Fruit fly (Drosophila melanogaster) whole organism, prepupa: ENCODE data around the gene Hsc70-4.

Experiments
- Blimp-1 ChIP-seq: fragments of 200-800 bp; sonication (Bioruptor generic); optimal IDR thresholded peaks from 3 replicates; lab custom pipeline; 2017; ENCODE audit warnings: missing biosample characterization, missing genetic modification characterization, mild to moderate bottlenecking, moderate library complexity, missing genetic modification reagents
- CG10631 ChIP-seq: fragments of 200-800 bp; sonication (Bioruptor generic); optimal IDR thresholded peaks from 2 replicates; lab custom pipeline; 2016; ENCODE audit warnings: missing biosample characterization, missing genetic modification characterization
- CG11294 ChIP-seq: fragments of 200-800 bp; sonication (Bioruptor generic); IDR thresholded peaks from 2 replicates; pipeline ENCODE4 v1.3.6; 2022; ENCODE audit warnings: missing biosample characterization, missing genetic modification characterization
- CG11762 ChIP-seq: fragments of 200-800 bp; sonication (Bioruptor generic); optimal IDR thresholded peaks from 3 replicates; lab custom pipeline; 2016; ENCODE audit warnings: missing biosample characterization, missing genetic modification characterization; ENCODE audit not compliant: insufficient read depth
- CG11902 ChIP-seq: fragments of 200-800 bp; sonication (Bioruptor generic); optimal IDR thresholded peaks from 3 replicates; lab custom pipeline; 2016; ENCODE audit warnings: missing biosample characterization, missing genetic modification characterization
- CG15336 ChIP-seq: fragments of 200-800 bp; sonication (Bioruptor generic); IDR thresholded peaks from 2 replicates; pipeline ENCODE4 v1.3.6; 2022; ENCODE audit warnings: missing biosample characterization, missing genetic modification characterization
- CG1621 ChIP-seq: fragments of 200-800 bp; sonication (Bioruptor generic); optimal IDR thresholded peaks from 3 replicates; lab custom pipeline; 2018; ENCODE audit warnings: missing biosample characterization, mild to moderate bottlenecking, missing genetic modification characterization
- CG16779 ChIP-seq: fragments of 200-800 bp; sonication (Bioruptor generic); optimal IDR thresholded peaks from 3 replicates; lab custom pipeline; 2017; ENCODE audit warnings: missing biosample characterization, mild to moderate bottlenecking, missing genetic modification characterization
- CG3032 ChIP-seq: fragments of 200-800 bp; optimal IDR thresholded peaks from 2 replicates; lab custom pipeline; 2019; ENCODE audit warnings: missing biosample characterization, mild to moderate bottlenecking, missing genetic modification characterization, moderate library complexity
- CG31627 ChIP-seq: fragments of 200-800 bp; sonication (Bioruptor generic); optimal IDR thresholded peaks from 3 replicates; lab custom pipeline; 2016; ENCODE audit warnings: missing biosample characterization, missing genetic modification characterization
- CG32006 ChIP-seq: fragments of 200-800 bp; sonication (Bioruptor generic); optimal IDR thresholded peaks from 3 replicates; lab custom pipeline; 2017; ENCODE audit warnings: missing biosample characterization, mild to moderate bottlenecking, missing genetic modification characterization
- CG34406 ChIP-seq: fragments of 200-800 bp; sonication (Bioruptor generic); optimal IDR thresholded peaks from 3 replicates; lab custom pipeline; 2016; ENCODE audit warnings: missing biosample characterization, missing genetic modification characterization
- CG4318 ChIP-seq: fragments of 200-800 bp; sonication (Bioruptor generic); optimal IDR thresholded peaks from 3 replicates; lab custom pipeline; 2017; ENCODE audit warnings: missing biosample characterization, mild to moderate bottlenecking, missing genetic modification characterization
- CG6163 ChIP-seq: fragments of 200-800 bp; sonication (Bioruptor generic); IDR thresholded peaks from 3 replicates; pipeline ENCODE4 v1.3.6; 2022; ENCODE audit warnings: missing biosample characterization, missing genetic modification characterization
- CG6792 ChIP-seq: fragments of 200-800 bp; sonication (Bioruptor generic); optimal IDR thresholded peaks from 3 replicates; lab custom pipeline; 2016; ENCODE audit warnings: missing biosample characterization, missing genetic modification characterization
- CG6854 ChIP-seq: fragments of 200-800 bp; sonication (Bioruptor generic); optimal IDR thresholded peaks from 2 replicates; lab custom pipeline; 2017; ENCODE audit warnings: missing biosample characterization, mild to moderate bottlenecking, missing genetic modification characterization
- CG8119 ChIP-seq: fragments of 200-800 bp; sonication (Bioruptor generic); IDR thresholded peaks from 3 replicates; pipeline ENCODE4 v1.3.6; 2022; ENCODE audit warnings: missing biosample characterization, missing genetic modification characterization
- CG8319 ChIP-seq: fragments of 200-800 bp; sonication (Bioruptor generic); optimal IDR thresholded peaks from 3 replicates; lab custom pipeline; 2016; ENCODE audit warnings: missing biosample characterization, missing genetic modification characterization
- Eip93F ChIP-seq: fragments of 200-800 bp; sonication (Bioruptor generic); optimal IDR thresholded peaks from 2 replicates; lab custom pipeline; 2016; ENCODE audit warnings: missing biosample characterization, mild to moderate bottlenecking, missing genetic modification characterization
- Ets21C ChIP-seq: fragments of 200-800 bp; sonication (Bioruptor generic); optimal IDR thresholded peaks from 3 replicates; lab custom pipeline; 2016; ENCODE audit warnings: missing biosample characterization, missing genetic modification characterization
- Ets96B ChIP-seq: fragments of 200-800 bp; optimal IDR thresholded peaks from 2 replicates; lab custom pipeline; 2019; ENCODE audit warnings: missing biosample characterization, mild to moderate bottlenecking, missing genetic modification characterization, moderate library complexity
- Gug ChIP-seq: fragments of 200-800 bp; sonication (Bioruptor generic); IDR thresholded peaks from 2 replicates; pipeline ENCODE4 v1.3.6; 2022; ENCODE audit warnings: missing biosample characterization, missing genetic modification characterization
- Hr39 ChIP-seq: fragments of 200-800 bp; sonication (Bioruptor generic); optimal IDR thresholded peaks from 2 replicates; lab custom pipeline; 2016; ENCODE audit warnings: missing biosample characterization, missing genetic modification characterization
- Hr4 ChIP-seq: fragments of 200-800 bp; sonication (Bioruptor generic); optimal IDR thresholded peaks from 3 replicates; lab custom pipeline; 2016; ENCODE audit warnings: missing biosample characterization, missing genetic modification characterization
- Met ChIP-seq: fragments of 200-800 bp; sonication (Bioruptor generic); optimal IDR thresholded peaks from 3 replicates; lab custom pipeline; 2016; ENCODE audit warnings: missing biosample characterization, missing genetic modification characterization
- Sox102F ChIP-seq: fragments of 200-800 bp; sonication (Bioruptor generic); optimal IDR thresholded peaks from 2 replicates; lab custom pipeline; 2016; ENCODE audit warnings: missing biosample characterization, mild to moderate bottlenecking, missing genetic modification characterization
- Sox14 ChIP-seq: fragments of 200-800 bp; sonication (Bioruptor generic); optimal IDR thresholded peaks from 3 replicates; lab custom pipeline; 2016; ENCODE audit warnings: missing biosample characterization, missing genetic modification characterization
- Sox15 ChIP-seq: fragments of 200-800 bp; sonication (Bioruptor generic); optimal IDR thresholded peaks from 3 replicates; lab custom pipeline; 2016; ENCODE audit warnings: missing biosample characterization, missing genetic modification characterization
- achi ChIP-seq: fragments of 200-800 bp; sonication (Bioruptor generic); optimal IDR thresholded peaks from 3 replicates; lab custom pipeline; 2016; ENCODE audit warnings: missing biosample characterization, missing genetic modification characterization
- cyc ChIP-seq: fragments of 200-800 bp; sonication (Bioruptor generic); optimal IDR thresholded peaks from 3 replicates; lab custom pipeline; 2016; ENCODE audit warnings: missing biosample characterization, missing genetic modification characterization
- dac ChIP-seq: fragments of 200-800 bp; sonication (Bioruptor generic); optimal IDR thresholded peaks from 2 replicates; lab custom pipeline; 2017; ENCODE audit warnings: missing biosample characterization, mild to moderate bottlenecking, missing genetic modification characterization
- dsx ChIP-seq: fragments of 200-800 bp; optimal IDR thresholded peaks from 3 replicates; lab custom pipeline; 2019; ENCODE audit warnings: missing biosample characterization, mild to moderate bottlenecking, missing genetic modification characterization, moderate library complexity; ENCODE audit not compliant: poor library complexity, severe bottlenecking
- eg ChIP-seq: fragments of 200-800 bp; sonication (Bioruptor generic); IDR thresholded peaks from 3 replicates; pipeline ENCODE4 v1.3.6; 2022; ENCODE audit warnings: missing biosample characterization, missing genetic modification characterization
- esn ChIP-seq: fragments of 200-800 bp; sonication (Bioruptor generic); optimal IDR thresholded peaks from 2 replicates; lab custom pipeline; 2016; ENCODE audit warnings: missing biosample characterization, mild to moderate bottlenecking, missing genetic modification characterization, moderate library complexity
- fd59A ChIP-seq: fragments of 200-800 bp; sonication (Bioruptor generic); optimal IDR thresholded peaks from 2 replicates; lab custom pipeline; 2017; ENCODE audit warnings: missing biosample characterization, mild to moderate bottlenecking, missing genetic modification characterization, missing genetic modification reagents
- fd85E ChIP-seq: fragments of 200-800 bp; sonication (Bioruptor generic); optimal IDR thresholded peaks from 3 replicates; lab custom pipeline; 2016; ENCODE audit warnings: missing biosample characterization, missing genetic modification characterization
- lz ChIP-seq: fragments of 200-800 bp; sonication (Bioruptor generic); optimal IDR thresholded peaks from 3 replicates; lab custom pipeline; 2016; ENCODE audit warnings: missing biosample characterization, missing genetic modification characterization
- salr ChIP-seq, 2 experiments: fragments of 200-800 bp; sonication (Bioruptor generic); optimal IDR thresholded peaks; 3 replicates each; lab custom pipeline; 2016 to 2018; ENCODE audit warnings: missing biosample characterization in 2 of 2, missing genetic modification characterization in 2 of 2, mild to moderate bottlenecking in 1 of 2
- svp ChIP-seq: fragments of 200-800 bp; sonication (Bioruptor generic); peaks from one replicate; lab custom pipeline; 2016; ENCODE audit warnings: missing biosample characterization, missing genetic modification characterization

Hsc70-4 gene

DNA sequence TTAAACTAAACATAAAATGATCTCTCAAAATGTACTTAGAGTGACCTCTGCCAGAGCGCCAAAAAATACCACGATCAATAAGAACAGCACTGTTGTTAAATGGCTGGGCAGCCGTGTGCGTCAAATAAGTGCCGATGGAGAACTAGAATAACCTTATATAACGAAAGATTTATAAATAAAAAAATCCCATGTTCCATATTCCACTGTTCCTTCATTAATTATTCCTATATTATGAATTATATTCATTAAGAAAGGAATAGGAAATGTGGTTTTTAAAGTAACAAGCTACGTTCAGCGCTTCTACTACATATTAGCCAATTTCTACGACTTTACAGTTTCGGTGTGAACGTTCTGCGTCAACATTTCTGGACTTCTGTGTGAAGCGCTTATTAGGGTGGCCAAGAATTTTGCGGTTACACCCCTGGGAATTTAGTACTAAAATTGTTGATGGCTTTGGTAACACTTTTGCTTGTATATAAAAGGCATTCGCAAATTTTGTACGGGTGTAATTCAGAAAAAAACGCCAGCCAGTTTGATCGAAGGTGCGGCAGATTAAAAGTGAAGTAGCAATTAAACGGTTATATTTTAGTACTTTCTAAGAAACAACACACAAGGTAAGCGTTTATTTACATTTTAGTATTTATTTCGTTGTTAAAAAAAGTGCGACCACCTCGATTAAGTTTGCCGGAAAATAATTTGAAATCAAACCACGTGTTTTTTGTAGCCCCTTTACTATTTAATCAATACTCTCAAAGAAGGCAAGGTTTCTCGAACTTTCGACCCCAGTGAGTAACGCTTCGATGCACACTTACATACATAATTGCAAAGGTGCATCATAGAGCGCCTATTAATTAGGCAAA is at the start of gene Hsc70-4, which contains the start of gene tefu:
Hsc70-4 (plus strand) TSS at position 502 of the 860 bp plus-strand sequence.
tefu (minus strand) TSS at position 51 of the 860 bp plus-strand sequence.
- TF ChIP-seq CG11294 (GFP tag; lab: Robert Waterston, UW) = peak; percentile 67
- TF ChIP-seq lz (GFP tag; lab: Kevin White, UChicago) = peak; percentile 74
- peak; percentile 33 for TF ChIP-seq dac (GFP tag; lab: Kevin White, UChicago)
- no peak for TF ChIP-seq CG15336 (GFP tag; lab: Robert Waterston, UW)
- TF ChIP-seq CG1621 (tag; lab: Kevin White, UChicago) = no peak
- peak; percentile 53 for TF ChIP-seq CG8119 (GFP tag; lab: Robert Waterston, UW)
- TF ChIP-seq Hr4 (GFP tag; lab: Kevin White, UChicago) = peak; percentile 76
- peak; percentile 81 for TF ChIP-seq eg (GFP tag; lab: Robert Waterston, UW)
- peak; percentile 81 for TF ChIP-seq Sox15 (GFP tag; lab: Kevin White, UChicago)
- TF ChIP-seq CG6792 (GFP tag; lab: Kevin White, UChicago) = peak; percentile 46
- TF ChIP-seq CG11762 = peak; percentile 31
- TF ChIP-seq salr (GFP tag; optimal IDR thresholded peaks at IDR 0.05; lab: Kevin White, UChicago) = peak in 1 of 2 experiments; percentile 60
- TF ChIP-seq CG4318 = peak; percentile 73
- TF ChIP-seq achi = no peak
- TF ChIP-seq CG34406 (GFP tag; lab: Kevin White, UChicago) = no peak
- TF ChIP-seq fd59A (GFP tag; lab: Kevin White, UChicago) = peak; percentile 42
- peak; percentile 71 for TF ChIP-seq svp (GFP tag; lab: Kevin White, UChicago)
- peak; percentile 6 for TF ChIP-seq CG16779
- peak; percentile 75; the same call in 2 of the 3 replicates for TF ChIP-seq CG6163 (GFP tag; lab: Robert Waterston, UW)
- peak; percentile 76 for TF ChIP-seq CG11902 (GFP tag; lab: Kevin White, UChicago)
- peak; percentile 26 for TF ChIP-seq CG6854 (GFP tag; lab: Kevin White, UChicago)
- TF ChIP-seq CG3032 (tag; lab: Kevin White, UChicago) = peak; percentile 85
- TF ChIP-seq Sox14 = no peak
- peak; percentile 82 for TF ChIP-seq CG10631 (GFP tag; lab: Kevin White, UChicago)
- no peak for TF ChIP-seq Sox102F (GFP tag; lab: Kevin White, UChicago)
- no peak for TF ChIP-seq Met (GFP tag; lab: Kevin White, UChicago)
- peak; percentile 72 for TF ChIP-seq Gug (GFP tag; lab: Robert Waterston, UW)
- TF ChIP-seq dsx = peak; percentile 38
- peak; percentile 66 for TF ChIP-seq Eip93F (GFP tag; lab: Kevin White, UChicago)
- peak; percentile 1 for TF ChIP-seq Blimp-1 (GFP tag; lab: Kevin White, UChicago)
- TF ChIP-seq CG32006 (GFP tag; lab: Kevin White, UChicago) = no peak
- peak; percentile 21 for TF ChIP-seq CG8319
- TF ChIP-seq Ets96B (tag; lab: Kevin White, UChicago) = no peak
- peak; percentile 80 for TF ChIP-seq cyc (GFP tag; lab: Kevin White, UChicago)
- TF ChIP-seq fd85E (GFP tag; lab: Kevin White, UChicago) = no peak
- peak; percentile 88 for TF ChIP-seq Hr39 (GFP tag; lab: Kevin White, UChicago)
- TF ChIP-seq esn (GFP tag; lab: Kevin White, UChicago) = peak; percentile 71
- peak; percentile 87 for TF ChIP-seq CG31627 (GFP tag; lab: Kevin White, UChicago)
- TF ChIP-seq Ets21C = peak; percentile 81
